Worm (Caenorhabditis elegans): ENCODE data around the gene C52D10.3.
A peak's percentile ranks its signal among the peaks of the same experiment; 100 is the strongest.

C52D10.3 gene

DNA sequence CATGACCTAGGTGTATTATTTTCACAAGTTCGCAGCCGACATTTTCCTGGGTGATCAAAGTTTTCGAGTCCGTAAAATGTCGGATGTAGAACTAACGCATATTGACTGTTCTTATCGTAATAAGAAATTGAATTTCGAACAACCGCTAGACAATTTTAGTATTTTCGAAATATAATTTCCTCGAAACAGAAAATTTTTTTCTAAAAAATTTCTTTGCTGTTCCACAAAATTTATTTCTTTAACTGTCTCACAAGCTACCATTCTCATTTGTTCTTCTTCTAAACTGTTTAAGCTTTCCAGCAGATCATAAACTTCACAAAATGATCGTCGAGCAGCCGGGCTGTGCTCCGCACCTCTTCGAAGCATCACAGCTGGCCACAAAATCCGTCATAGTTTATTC lies at the start of gene C52D10.3:
Gene C52D10.3 (plus strand): TSS at position 301 of the 400 bp plus-strand sequence.
- no peak for TF ChIP-seq ztf-11 (tag; optimal IDR thresholded peaks at IDR 0.05)
- no peak for TF ChIP-seq lin-29 (GFP tag; IDR thresholded peaks at IDR 0.05)
- no peak for TF ChIP-seq mxl-3 (GFP tag; optimal IDR thresholded peaks at IDR 0.05)
- TF ChIP-seq php-3 (GFP tag; IDR thresholded peaks at IDR 0.05) = no peak
- TF ChIP-seq cey-2 (tag; optimal IDR thresholded peaks at IDR 0.05; ENCODE audit: borderline replicate concordance, insufficient read depth) = no peak
- TF ChIP-seq pha-4 (GFP tag; IDR thresholded peaks at IDR 0.05) = no peak
- no peak for TF ChIP-seq pha-4 (tag; optimal IDR thresholded peaks at IDR 0.05)
- TF ChIP-seq ama-1 (optimal IDR thresholded peaks at IDR 0.05) = no peak

ce11 chrIV:17126512-17126911 lies 49.8 kb upstream of the C52D10.3 start:
- TF ChIP-seq dpl-1 (GFP tag; optimal IDR thresholded peaks at IDR 0.05) (peak; percentile 21), zfp-2 (tag; optimal IDR thresholded peaks at IDR 0.05) (no peak), hmg-1.1 (GFP tag; IDR thresholded peaks at IDR 0.05) (no peak), nhr-41 (GFP tag; IDR thresholded peaks at IDR 0.05) (no peak), mep-1 (tag; optimal IDR thresholded peaks at IDR 0.05) (no peak), nhr-11 (tag; optimal IDR thresholded peaks at IDR 0.05) (no peak)

DNA sequence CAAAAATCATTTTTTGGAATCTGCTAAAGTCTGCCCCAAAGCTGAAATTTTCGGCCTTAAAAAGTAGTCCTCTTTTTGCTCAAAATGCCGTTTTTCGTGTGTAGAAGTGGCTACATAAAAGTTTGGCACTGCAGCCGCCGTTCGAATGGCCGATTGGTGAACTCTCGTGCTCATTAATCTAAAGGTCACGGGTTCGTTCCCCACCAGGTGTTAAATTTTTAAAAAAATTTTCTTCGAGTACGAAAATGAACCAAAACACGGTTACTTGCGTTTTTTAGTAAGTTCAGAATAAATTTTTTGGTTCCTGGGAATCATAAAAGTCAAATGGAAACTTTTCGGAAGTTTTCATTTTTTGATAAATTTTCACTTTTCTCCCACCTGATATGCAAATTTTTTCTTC lies 49.1 kb upstream of the C52D10.3 start:
- peak; percentile 68 for TF ChIP-seq snpc-1.2 (GFP tag; IDR thresholded peaks at IDR 0.05)
- TF ChIP-seq D1046.2 (GFP tag; IDR thresholded peaks at IDR 0.05) = 0 out of 2 replicates have a peak, but pooled peaks have one; percentile 16

DNA sequence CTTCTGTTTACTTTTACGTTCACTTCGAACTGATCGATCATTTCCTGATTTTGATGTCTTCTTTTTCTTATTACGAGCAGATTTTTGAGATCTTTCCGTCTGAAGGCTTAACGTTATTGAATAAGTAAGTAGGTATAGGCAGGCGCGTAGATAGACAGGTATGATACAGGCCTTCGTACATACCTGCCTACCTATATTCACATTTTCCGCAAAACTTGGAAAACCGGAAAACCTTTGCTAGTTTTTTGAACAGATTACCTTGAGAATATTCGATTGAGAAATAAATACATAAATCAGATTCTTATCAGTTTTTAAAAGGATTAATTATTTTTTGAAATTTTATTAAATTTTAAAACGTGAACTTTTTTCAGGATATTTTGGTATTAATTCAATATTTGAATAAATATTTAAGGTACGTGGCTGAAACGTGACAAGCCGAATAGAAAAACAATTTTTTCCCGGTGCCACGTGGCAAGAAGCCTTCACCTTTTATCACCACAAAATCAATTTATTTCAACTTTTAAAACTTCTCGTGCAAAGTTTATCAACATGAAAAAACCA lies 45.2 kb upstream of the C52D10.3 start, which contains the start of the genes Y116A8C.37 and Y116A8C.38:
Gene Y116A8C.37 (minus strand): TSS at position 101 of the 561 bp plus-strand sequence.
Gene Y116A8C.38 (plus strand): TSS at position 511 of the 561 bp plus-strand sequence.
- TF ChIP-seq nhr-11 (tag; optimal IDR thresholded peaks at IDR 0.05) (no peak), ceh-28 (tag; optimal IDR thresholded peaks at IDR 0.05) (no peak), hlh-30 (tag; optimal IDR thresholded peaks at IDR 0.05; ENCODE audit: insufficient read depth) (no peak), lin-29 (GFP tag; IDR thresholded peaks at IDR 0.05) (no peak), fos-1 (tag; optimal IDR thresholded peaks at IDR 0.05) (no peak), ceh-82 (tag; optimal IDR thresholded peaks at IDR 0.05) (no peak), ceh-62 (tag; optimal IDR thresholded peaks at IDR 0.05) (no peak), nhr-48 (tag; optimal IDR thresholded peaks at IDR 0.05) (no peak)

DNA sequence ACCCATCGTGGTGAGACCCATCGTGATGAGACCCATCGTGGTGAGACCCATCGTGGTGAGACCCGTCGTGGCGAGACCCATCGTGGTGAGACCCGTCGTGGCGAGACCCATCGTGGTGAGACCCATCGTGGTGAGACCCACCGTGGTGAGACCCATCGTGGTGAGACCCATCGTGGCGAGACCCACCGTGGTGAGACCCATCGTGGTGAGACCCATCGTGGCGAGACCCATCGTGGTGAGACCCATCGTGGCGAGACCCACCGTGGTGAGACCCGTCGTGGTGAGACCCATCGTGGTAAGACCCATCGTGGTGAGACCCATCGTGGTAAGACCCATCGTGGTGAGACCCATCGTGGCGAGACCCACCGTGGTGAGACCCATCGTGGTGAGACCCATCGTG lies 35.3 kb upstream of the C52D10.3 start:
- TF ChIP-seq lim-7 (GFP tag; IDR thresholded peaks at IDR 0.05) = 0 out of 2 replicates have a peak, but pooled peaks have one; percentile 39
- TF ChIP-seq set-16 (GFP tag; IDR thresholded peaks at IDR 0.05) = peak; percentile 78

ce11 chrIV:17150418-17150817 lies 25.9 kb upstream of the C52D10.3 start:
- TF ChIP-seq snpc-1.2 (GFP tag; IDR thresholded peaks at IDR 0.05) (peak; percentile 96), mep-1 (tag; optimal IDR thresholded peaks at IDR 0.05) (no peak)

DNA sequence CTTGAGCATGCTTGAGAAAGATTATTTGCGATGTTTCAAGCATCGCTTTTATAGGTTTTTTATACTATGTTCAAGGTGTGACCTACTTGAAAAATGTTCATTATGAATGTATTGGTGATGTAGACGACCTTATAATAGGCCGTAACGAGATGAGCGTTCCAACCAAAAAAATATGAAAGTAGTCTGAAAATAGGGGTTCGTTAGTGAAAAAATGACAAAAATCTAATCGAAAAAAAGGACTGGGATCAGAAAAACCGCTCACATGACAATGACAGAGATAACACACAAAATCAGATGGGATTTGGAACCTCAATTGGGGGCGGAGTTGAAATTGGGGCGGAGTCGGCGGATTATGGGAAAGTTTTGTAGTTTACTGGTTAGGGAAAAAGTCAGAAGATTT lies 25.4 kb upstream of the C52D10.3 start, which contains the start of gene Y116A8C.40:
Gene Y116A8C.40 (minus strand): TSS at position 101 of the 400 bp plus-strand sequence.
- TF ChIP-seq madf-5 (GFP tag; IDR thresholded peaks at IDR 0.05) (no peak), F10B5.3 (tag; optimal IDR thresholded peaks at IDR 0.05) (no peak), zip-2 (tag; optimal IDR thresholded peaks at IDR 0.05) (no peak), Y75B8A.6 (GFP tag; IDR thresholded peaks at IDR 0.05) (no peak), aly-2 (tag; optimal IDR thresholded peaks at IDR 0.05) (no peak), skn-1 (tag; optimal IDR thresholded peaks at IDR 0.05) (no peak), T26A8.4 (GFP tag; IDR thresholded peaks at IDR 0.05) (no peak), nhr-11 (tag; optimal IDR thresholded peaks at IDR 0.05) (no peak), nhr-111 (GFP tag; optimal IDR thresholded peaks at IDR 0.05) (no peak), zfp-2 (tag; optimal IDR thresholded peaks at IDR 0.05) (no peak), vab-7 (GFP tag; IDR thresholded peaks at IDR 0.05) (no peak), mdt-29 (GFP tag; IDR thresholded peaks at IDR 0.05) (no peak), lin-38 (GFP tag; IDR thresholded peaks at IDR 0.05) (no peak), daf-16 (GFP tag; optimal IDR thresholded peaks at IDR 0.05) (no peak), daf-16 (tag; optimal IDR thresholded peaks at IDR 0.05) (no peak), zfp-3 (GFP tag; conservative IDR thresholded peaks at IDR 0.05) (no peak), dmd-6 (GFP tag; IDR thresholded peaks at IDR 0.05) (no peak), lin-13 (GFP tag; optimal IDR thresholded peaks at IDR 0.05) (no peak), aha-1 (tag) (no peak), gei-8 (GFP tag; optimal IDR thresholded peaks at IDR 0.05) (no peak)

Measured in whole organism, L4 larva.